Fruit fly (Drosophila melanogaster) whole organism, embryonic: Measurements from ENCODE around the gene Mtl.
A peak's percentile ranks its signal among the peaks of the same experiment; 100 is the strongest.

Source experiments
- Atf-2 ChIP-seq: fragments of 200-800 bp; sonication (Bioruptor generic); optimal IDR thresholded peaks from 2 replicates; lab custom pipeline; 2016; ENCODE audit warnings: missing biosample characterization, missing genetic modification characterization
- Awh ChIP-seq: fragments of 200-800 bp; sonication (Bioruptor generic); IDR thresholded peaks from 2 replicates; pipeline ENCODE4, ENCODE4 v1.3.6; 2022; ENCODE audit warnings: missing biosample characterization, missing genetic modification characterization
- B-H2 ChIP-seq: fragments of 200-800 bp; sonication (Bioruptor generic); optimal IDR thresholded peaks from 2 replicates; lab custom pipeline; 2018; ENCODE audit warnings: missing biosample characterization, mild to moderate bottlenecking, missing genetic modification characterization
- BEAF-32 ChIP-seq: fragments of 200-800 bp; sonication (Bioruptor generic); optimal IDR thresholded peaks from 3 replicates; lab custom pipeline; 2017; ENCODE audit warnings: missing biosample characterization, missing genetic modification characterization, mild to moderate bottlenecking, moderate library complexity, missing genetic modification reagents
- CG11560 ChIP-seq: fragments of 200-800 bp; sonication (Bioruptor generic); IDR thresholded peaks from 3 replicates; pipeline ENCODE4 v1.3.6; 2022; ENCODE audit warnings: missing biosample characterization, missing genetic modification characterization
- CG12071 ChIP-seq: fragments of 200-800 bp; sonication (Bioruptor generic); optimal IDR thresholded peaks from 3 replicates; lab custom pipeline; 2018; ENCODE audit warnings: missing biosample characterization, mild to moderate bottlenecking, missing genetic modification characterization
- CG13424 ChIP-seq: fragments of 200-800 bp; sonication (Bioruptor generic); optimal IDR thresholded peaks from 2 replicates; lab custom pipeline; 2019; ENCODE audit warnings: missing biosample characterization, mild to moderate bottlenecking, missing genetic modification characterization, moderate library complexity
- CG14050 ChIP-seq: fragments of 200-800 bp; sonication (Bioruptor generic); IDR thresholded peaks from 3 replicates; pipeline ENCODE4 v1.3.6; 2022; ENCODE audit warnings: missing biosample characterization, missing genetic modification characterization
- CG14860 ChIP-seq: fragments of 200-800 bp; sonication (Bioruptor generic); IDR thresholded peaks from 3 replicates; pipeline ENCODE4 v1.3.6; 2022; ENCODE audit warnings: missing biosample characterization, missing genetic modification characterization; ENCODE audit not compliant: partially characterized antibody
- CG15479 ChIP-seq: fragments of 200-800 bp; sonication (Bioruptor generic); optimal IDR thresholded peaks from 3 replicates; lab custom pipeline; 2019; ENCODE audit warnings: missing biosample characterization, mild to moderate bottlenecking, missing genetic modification characterization, moderate library complexity
- CG2129 ChIP-seq: fragments of 200-800 bp; sonication (Bioruptor generic); IDR thresholded peaks from 2 replicates; pipeline ENCODE4 v1.3.6; 2022; ENCODE audit warnings: missing biosample characterization, missing genetic modification characterization; ENCODE audit not compliant: partially characterized antibody
- CG2678 ChIP-seq: fragments of 200-800 bp; sonication (Bioruptor generic); optimal IDR thresholded peaks from 3 replicates; lab custom pipeline; 2019; ENCODE audit warnings: missing biosample characterization, mild to moderate bottlenecking, missing genetic modification characterization, moderate library complexity
- CG33557 ChIP-seq: fragments of 200-800 bp; sonication (Bioruptor generic); optimal IDR thresholded peaks from 2 replicates; lab custom pipeline; 2019; ENCODE audit warnings: missing biosample characterization, mild to moderate bottlenecking, missing genetic modification characterization, moderate library complexity
- CG6175 ChIP-seq: fragments of 200-800 bp; sonication (Bioruptor generic); IDR thresholded peaks from 3 replicates; pipeline ENCODE4 v1.3.6; 2022; ENCODE audit warnings: missing biosample characterization, missing genetic modification characterization
- CG6683 ChIP-seq: fragments of 200-800 bp; sonication (Bioruptor generic); optimal IDR thresholded peaks from 2 replicates; lab custom pipeline; 2017; ENCODE audit warnings: missing biosample characterization, mild to moderate bottlenecking, missing genetic modification characterization, missing genetic modification reagents
- CG7745 ChIP-seq: fragments of 200-800 bp; sonication (Bioruptor generic); optimal IDR thresholded peaks from 2 replicates; lab custom pipeline; 2018; ENCODE audit warnings: missing biosample characterization, mild to moderate bottlenecking, missing genetic modification characterization, moderate library complexity
- CG8924 ChIP-seq: fragments of 200-800 bp; optimal IDR thresholded peaks from 3 replicates; lab custom pipeline; 2019; ENCODE audit warnings: missing biosample characterization, mild to moderate bottlenecking, missing genetic modification characterization, moderate library complexity
- CG9797 ChIP-seq: fragments of 200-800 bp; sonication (Bioruptor generic); optimal IDR thresholded peaks from 3 replicates; lab custom pipeline; 2018; ENCODE audit warnings: missing biosample characterization, mild to moderate bottlenecking, missing genetic modification characterization
- CkIIα-i1 ChIP-seq: fragments of 200-800 bp; sonication (Bioruptor generic); IDR thresholded peaks from 2 replicates; pipeline ENCODE4 v1.3.6; 2022; ENCODE audit warnings: missing biosample characterization, missing genetic modification characterization
- CoRest ChIP-seq: fragments of 200-800 bp; sonication (Bioruptor generic); optimal IDR thresholded peaks from 3 replicates; lab custom pipeline; 2018; ENCODE audit warnings: missing biosample characterization, mild to moderate bottlenecking, missing genetic modification characterization, moderate library complexity
- Dad ChIP-seq: fragments of 200-800 bp; sonication (Bioruptor generic); optimal IDR thresholded peaks from 3 replicates; lab custom pipeline; 2016; ENCODE audit warnings: missing biosample characterization, missing genetic modification characterization
- Dek ChIP-seq: fragments of 200-800 bp; sonication (Bioruptor generic); optimal IDR thresholded peaks from 3 replicates; lab custom pipeline; 2019; ENCODE audit warnings: missing biosample characterization, mild to moderate bottlenecking, missing genetic modification characterization, moderate library complexity
- MESR4 ChIP-seq: fragments of 200-800 bp; sonication (Bioruptor generic); optimal IDR thresholded peaks from 2 replicates; lab custom pipeline; 2018; ENCODE audit warnings: missing biosample characterization, mild to moderate bottlenecking, missing genetic modification characterization, moderate library complexity
- Max ChIP-seq: fragments of 200-800 bp; sonication (Bioruptor generic); optimal IDR thresholded peaks from 2 replicates; lab custom pipeline; 2016; ENCODE audit warnings: missing biosample characterization, mild to moderate bottlenecking, missing genetic modification characterization
- NC2α ChIP-seq: fragments of 200-800 bp; sonication (Bioruptor generic); optimal IDR thresholded peaks from 2 replicates; lab custom pipeline; 2016; ENCODE audit warnings: missing biosample characterization, missing genetic modification characterization
- Optix ChIP-seq: fragments of 200-800 bp; sonication (Bioruptor generic); IDR thresholded peaks from 3 replicates; pipeline ENCODE4 v1.3.6; 2022; ENCODE audit warnings: missing biosample characterization, missing genetic modification characterization
- Pdp1 ChIP-seq, 2 experiments: fragments of 200-800 bp; sonication (Bioruptor generic); optimal IDR thresholded peaks; 3 replicates each; lab custom pipeline; 2016; ENCODE audit warnings: missing biosample characterization in 2 of 2, missing genetic modification characterization in 2 of 2, mild to moderate bottlenecking in 1 of 2, moderate library complexity in 1 of 2
- Trl ChIP-seq, 3 experiments: fragments of >200 bp in 2 of 3; fragments of 200-800 bp in 1 of 3; sonication (Bioruptor generic) in 1 of 3; optimal IDR thresholded peaks; 2 replicates in 1 of 3; 3 replicates in 2 of 3; lab custom pipeline; 2016 to 2017; ENCODE audit warnings: missing biosample characterization in 1 of 3, missing genetic modification characterization in 1 of 3
- Vsx1 ChIP-seq: fragments of 200-800 bp; sonication (Bioruptor generic); optimal IDR thresholded peaks from 2 replicates; lab custom pipeline; 2017; ENCODE audit warnings: missing biosample characterization, mild to moderate bottlenecking, missing genetic modification characterization, missing genetic modification reagents
- al ChIP-seq: fragments of 200-800 bp; sonication (Bioruptor generic); IDR thresholded peaks from 2 replicates; pipeline ENCODE4 v1.3.6; 2022; ENCODE audit warnings: missing biosample characterization, missing genetic modification characterization
- chinmo ChIP-seq: fragments of 200-800 bp; sonication (Bioruptor generic); IDR thresholded peaks from 4 replicates; pipeline ENCODE4 v1.3.6; 2022; ENCODE audit warnings: missing biosample characterization, missing genetic modification characterization; ENCODE audit not compliant: partially characterized antibody
- crc ChIP-seq: fragments of 200-800 bp; sonication (Bioruptor generic); optimal IDR thresholded peaks from 2 replicates; lab custom pipeline; 2016; ENCODE audit warnings: missing biosample characterization, missing genetic modification characterization
- en ChIP-seq: fragments of 200-800 bp; sonication (Bioruptor generic); optimal IDR thresholded peaks from 2 replicates; lab custom pipeline; 2016; ENCODE audit warnings: missing biosample characterization, missing genetic modification characterization
- grn ChIP-seq: fragments of 200-800 bp; sonication (Bioruptor generic); optimal IDR thresholded peaks from 3 replicates; lab custom pipeline; 2017; ENCODE audit warnings: missing biosample characterization, missing genetic modification characterization
- her ChIP-seq: fragments of 200-800 bp; sonication (Bioruptor generic); optimal IDR thresholded peaks from 2 replicates; lab custom pipeline; 2016; ENCODE audit warnings: missing biosample characterization, missing genetic modification characterization
- hkb ChIP-seq, 2 experiments: fragments of 200-800 bp in 1 of 2; fragments of >200 bp in 1 of 2; sonication (Bioruptor generic) in 1 of 2; IDR thresholded peaks in 1 of 2; optimal IDR thresholded peaks in 1 of 2; 2 replicates each; pipeline versions ENCODE4 v1.3.6 to Lab custom; 2017 to 2022; ENCODE audit warnings: missing biosample characterization in 1 of 2, missing genetic modification characterization in 1 of 2
- kah ChIP-seq: fragments of 200-800 bp; sonication (Bioruptor generic); optimal IDR thresholded peaks from 2 replicates; lab custom pipeline; 2018; ENCODE audit warnings: missing biosample characterization, mild to moderate bottlenecking, missing genetic modification characterization
- lab ChIP-seq: fragments of 200-800 bp; sonication (Bioruptor generic); optimal IDR thresholded peaks from 3 replicates; lab custom pipeline; 2017; ENCODE audit warnings: missing biosample characterization, missing genetic modification characterization, mild to moderate bottlenecking, moderate library complexity, missing genetic modification reagents
- mam ChIP-seq: fragments of 200-800 bp; sonication (Bioruptor generic); optimal IDR thresholded peaks from 3 replicates; lab custom pipeline; 2016; ENCODE audit warnings: missing biosample characterization, missing genetic modification characterization
- otp ChIP-seq: fragments of 200-800 bp; sonication (Bioruptor generic); IDR thresholded peaks from 3 replicates; pipeline ENCODE4, ENCODE4 v1.3.6; 2022; ENCODE audit warnings: missing biosample characterization, missing genetic modification characterization
- pita ChIP-seq: fragments of 200-800 bp; sonication (Bioruptor generic); optimal IDR thresholded peaks from 2 replicates; lab custom pipeline; 2017; ENCODE audit warnings: missing biosample characterization, mild to moderate bottlenecking, missing genetic modification characterization
- pros ChIP-seq: fragments of 200-800 bp; sonication (Bioruptor generic); optimal IDR thresholded peaks from 3 replicates; lab custom pipeline; 2019; ENCODE audit warnings: missing biosample characterization, mild to moderate bottlenecking, missing genetic modification characterization, moderate library complexity
- sens ChIP-seq: fragments of 200-800 bp; sonication (Bioruptor generic); peaks from one replicate; lab custom pipeline; 2016; ENCODE audit warnings: missing biosample characterization, missing genetic modification characterization
- sens-2 ChIP-seq: fragments of 200-800 bp; sonication (Bioruptor generic); IDR thresholded peaks from 2 replicates; pipeline ENCODE4 v1.3.6; 2022; ENCODE audit warnings: missing biosample characterization, missing genetic modification characterization
- so ChIP-seq: fragments of 200-800 bp; sonication (Bioruptor generic); IDR thresholded peaks from 3 replicates; pipeline ENCODE4 v1.3.6; 2022; ENCODE audit warnings: missing biosample characterization, missing genetic modification characterization
- ssp ChIP-seq: fragments of 200-800 bp; sonication (Bioruptor generic); IDR thresholded peaks from 2 replicates; pipeline ENCODE4 v1.3.6; 2022; ENCODE audit warnings: missing biosample characterization, missing genetic modification characterization
- trh ChIP-seq: fragments of 200-800 bp; sonication (Bioruptor generic); optimal IDR thresholded peaks from 2 replicates; lab custom pipeline; 2016; ENCODE audit warnings: missing biosample characterization, missing genetic modification characterization
- ttk ChIP-seq: fragments of 200-800 bp; sonication (Bioruptor generic); IDR thresholded peaks from 2 replicates; pipeline ENCODE4 v2.1.2; 2022; ENCODE audit warnings: missing biosample characterization, missing genetic modification characterization
- wdn ChIP-seq: fragments of 200-800 bp; sonication (Bioruptor generic); IDR thresholded peaks from 2 replicates; pipeline ENCODE4 v1.3.6; 2022; ENCODE audit warnings: missing biosample characterization, missing genetic modification characterization

Gene Mtl

DNA sequence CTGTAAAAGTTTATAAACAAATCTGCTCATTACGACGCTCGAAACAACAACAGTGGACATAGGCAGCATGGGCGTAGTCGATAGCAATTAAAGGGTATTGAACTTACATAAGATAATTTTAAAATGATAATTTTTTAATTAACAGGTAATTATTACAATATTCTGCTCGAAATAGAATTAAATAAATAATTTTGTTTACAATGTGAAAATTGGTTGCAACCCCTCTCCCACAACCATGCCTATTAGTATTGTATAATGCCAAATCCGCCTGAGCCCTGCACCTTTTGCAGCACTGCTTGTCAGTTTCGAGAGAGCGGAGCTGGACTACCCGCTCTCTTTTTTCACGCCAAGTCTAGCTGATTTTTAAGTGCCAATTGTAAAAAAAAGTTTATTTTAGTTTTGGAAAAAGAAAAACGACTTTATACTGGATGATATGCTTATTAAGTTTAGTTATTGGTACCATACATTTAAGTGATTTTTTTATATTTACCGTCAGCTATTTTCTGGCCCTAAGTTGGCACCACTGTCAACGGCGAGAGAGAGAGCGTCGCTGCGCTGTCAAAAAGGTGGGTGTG is at the start of gene Mtl, which contains the start of gene CG5611 (continued):
- peak; percentile 83 for TF ChIP-seq her (GFP tag; lab: Kevin White, UChicago)
- TF ChIP-seq CkIIα-i1 (GFP tag; lab: Robert Waterston, UW), result peak; percentile 99
- TF ChIP-seq sens-2 (GFP tag; lab: Robert Waterston, UW), result peak; percentile 99
- TF ChIP-seq lab (GFP tag; lab: Kevin White, UChicago), result peak; percentile 100
- peak; percentile 100 for TF ChIP-seq CG13424 (tag; lab: Kevin White, UChicago)
- TF ChIP-seq crc (GFP tag; lab: Kevin White, UChicago), result peak; percentile 89
- TF ChIP-seq Pdp1 (GFP tag; optimal IDR thresholded peaks at IDR 0.05; lab: Kevin White, UChicago), result peak; percentile 99
- TF ChIP-seq pita (GFP tag; lab: Kevin White, UChicago), result no peak
- TF ChIP-seq Dek, result peak; percentile 100
- TF ChIP-seq Atf-2, result peak; percentile 96
- peak; percentile 100 for TF ChIP-seq sens (GFP tag; lab: Kevin White, UChicago)
- peak; percentile 98 for TF ChIP-seq kah (GFP tag; lab: Kevin White, UChicago)
- no peak for TF ChIP-seq CG14860 (GFP tag; lab: Robert Waterston, UW)
- TF ChIP-seq CG11560, result peak; percentile 96
- TF ChIP-seq CG9797 (GFP tag; lab: Kevin White, UChicago), result peak; percentile 60
- peak; percentile 100 for TF ChIP-seq CG8924 (tag; lab: Kevin White, UChicago)
- TF ChIP-seq CG15479 (GFP tag; lab: Kevin White, UChicago), result peak; percentile 84
- peak; percentile 91 for TF ChIP-seq MESR4 (GFP tag; lab: Kevin White, UChicago)
- TF ChIP-seq chinmo (GFP tag; lab: Robert Waterston, UW), result no peak
- peak; percentile 100 for TF ChIP-seq CG6175 (GFP tag; lab: Robert Waterston, UW)
- TF ChIP-seq Dad (GFP tag; lab: Kevin White, UChicago), result peak; percentile 97
- TF ChIP-seq wdn (GFP tag; lab: Robert Waterston, UW), result peak; percentile 100
- peak; percentile 81 to 91 for TF ChIP-seq Trl (optimal IDR thresholded peaks at IDR 0.05; lab: Kevin White, UChicago)
- peak; percentile 97 for TF ChIP-seq Trl (GFP tag; optimal IDR thresholded peaks at IDR 0.05; lab: Kevin White, UChicago)
- TF ChIP-seq Optix (GFP tag; lab: Robert Waterston, UW), result peak; percentile 99
- TF ChIP-seq CG2678, result peak; percentile 100
- peak; percentile 100 for TF ChIP-seq CoRest
- peak; percentile 100 for TF ChIP-seq B-H2 (GFP tag; lab: Kevin White, UChicago)
- peak; percentile 100 for TF ChIP-seq otp (GFP tag; lab: Robert Waterston, UW)
- TF ChIP-seq grn (GFP tag; lab: Kevin White, UChicago), result peak; percentile 93
- TF ChIP-seq CG33557, result peak; percentile 99
- TF ChIP-seq Max, result peak; percentile 99
- TF ChIP-seq NC2α (GFP tag; lab: Kevin White, UChicago), result peak; percentile 93
- TF ChIP-seq Awh (GFP tag; lab: Robert Waterston, UW), result peak; percentile 100
- TF ChIP-seq CG2129 (GFP tag; lab: Robert Waterston, UW), result no peak
- TF ChIP-seq BEAF-32, result peak; percentile 50
- TF ChIP-seq CG12071 (GFP tag; lab: Kevin White, UChicago), result peak; percentile 99
- peak; percentile 94 for TF ChIP-seq CG7745 (tag; lab: Kevin White, UChicago)
- TF ChIP-seq mam (GFP tag; lab: Kevin White, UChicago), result peak; percentile 99
- peak; percentile 99 for TF ChIP-seq CG14050
- TF ChIP-seq hkb (optimal IDR thresholded peaks at IDR 0.05; lab: Kevin White, UChicago), result peak; percentile 73
- TF ChIP-seq hkb (GFP tag; IDR thresholded peaks at IDR 0.05; lab: Robert Waterston, UW), result peak; percentile 100
- peak; percentile 100 for TF ChIP-seq trh
- peak; percentile 93 for TF ChIP-seq en (GFP tag; lab: Kevin White, UChicago)
- peak; percentile 98 for TF ChIP-seq Vsx1 (GFP tag; lab: Kevin White, UChicago)
- TF ChIP-seq ttk (GFP tag; lab: Robert Waterston, UW), result peak; percentile 100
- peak; percentile 100 for TF ChIP-seq so (GFP tag; lab: Robert Waterston, UW)
- peak; percentile 98 for TF ChIP-seq ssp (GFP tag; lab: Robert Waterston, UW)
- TF ChIP-seq CG6683 (GFP tag; lab: Kevin White, UChicago), result peak; percentile 99
- peak; percentile 100 for TF ChIP-seq al
- TF ChIP-seq pros, result peak; percentile 82
